Fruit fly (Drosophila melanogaster): ENCODE measurements around the gene cyst.

Gene cyst

dm6 chr2L:19463405-19463804 is 45.2 kb downstream of the cyst start (continued):
- TF ChIP-seq CG2712 (tag; optimal IDR thresholded peaks at IDR 0.05) (peak; percentile 2), dmrt99B (tag; optimal IDR thresholded peaks at IDR 0.05) (peak; percentile 7), grau (tag; optimal IDR thresholded peaks at IDR 0.05) (peak; percentile 8), CG30403 (GFP tag; optimal IDR thresholded peaks at IDR 0.05) (peak; percentile 12), CG7556 (GFP tag; optimal IDR thresholded peaks at IDR 0.05) (peak; percentile 59), gem (tag; optimal IDR thresholded peaks at IDR 0.05) (peak; percentile 56), CG9727 (GFP tag; optimal IDR thresholded peaks at IDR 0.05) (peak; percentile 31), tio (GFP tag; optimal IDR thresholded peaks at IDR 0.05) (peak; percentile 4), CG17186 (GFP tag; optimal IDR thresholded peaks at IDR 0.05) (no peak), CG3281 (GFP tag; optimal IDR thresholded peaks at IDR 0.05) (peak; percentile 37), CG18262 (tag; optimal IDR thresholded peaks at IDR 0.05) (peak; percentile 57), HmgZ (tag; optimal IDR thresholded peaks at IDR 0.05) (no peak), CG4360 (GFP tag; IDR thresholded peaks at IDR 0.05) (no peak), CG7839 (tag; optimal IDR thresholded peaks at IDR 0.05) (peak; percentile 23), cg (GFP tag; optimal IDR thresholded peaks at IDR 0.05) (no peak), dysf (GFP tag; IDR thresholded peaks at IDR 0.05) (no peak), CG18599 (GFP tag; optimal IDR thresholded peaks at IDR 0.05) (peak; percentile 19), Abd-B (GFP tag; optimal IDR thresholded peaks at IDR 0.05) (peak; percentile 9), row (GFP tag; IDR thresholded peaks at IDR 0.05) (0 out of 3 replicates have a peak, but pooled peaks have one; percentile 20), dimm (GFP tag; IDR thresholded peaks at IDR 0.05) (no peak), CoRest (tag; optimal IDR thresholded peaks at IDR 0.05) (peak; percentile 36), CG11504 (tag; optimal IDR thresholded peaks at IDR 0.05) (peak; percentile 30), bcd (GFP tag; optimal IDR thresholded peaks at IDR 0.05) (peak; percentile 4), fd102C (GFP tag; optimal IDR thresholded peaks at IDR 0.05) (no peak), C15 (GFP tag; IDR thresholded peaks at IDR 0.05) (no peak), dm (GFP tag; optimal IDR thresholded peaks at IDR 0.05) (no peak), az2 (GFP tag; optimal IDR thresholded peaks at IDR 0.05) (peak; percentile 0), CG10209 (GFP tag; optimal IDR thresholded peaks at IDR 0.05) (peak; percentile 5), CG3995 (GFP tag; optimal IDR thresholded peaks at IDR 0.05) (no peak), CG4854 (GFP tag; optimal IDR thresholded peaks at IDR 0.05) (no peak), tin (GFP tag; optimal IDR thresholded peaks at IDR 0.05) (no peak), CG31441 (GFP tag; IDR thresholded peaks at IDR 0.05) (peak; percentile 34; the same call in 1 of the 2 replicates), odd (GFP tag; optimal IDR thresholded peaks at IDR 0.05) (peak; percentile 16), Hr3 (GFP tag; optimal IDR thresholded peaks at IDR 0.05) (peak; percentile 6), CG17361 (GFP tag; IDR thresholded peaks at IDR 0.05) (peak; percentile 73), CG6689 (GFP tag; IDR thresholded peaks at IDR 0.05) (no peak), CG13775 (GFP tag; optimal IDR thresholded peaks at IDR 0.05) (peak; percentile 20)

dm6 chr2L:19462898-19463297 is 45.7 kb downstream of the cyst start:
- TF ChIP-seq CG7745 (tag; optimal IDR thresholded peaks at IDR 0.05) (no peak), crp (GFP tag; optimal IDR thresholded peaks at IDR 0.05) (no peak), CG9876 (GFP tag; optimal IDR thresholded peaks at IDR 0.05) (no peak), nerfin-1 (tag; optimal IDR thresholded peaks at IDR 0.05) (peak; percentile 28), CG3726 (GFP tag; IDR thresholded peaks at IDR 0.05) (no peak), CG4360 (GFP tag; IDR thresholded peaks at IDR 0.05) (peak; percentile 13; the same call in 1 of the 2 replicates), Deaf1 (tag; optimal IDR thresholded peaks at IDR 0.05) (peak; percentile 76), grn (GFP tag; optimal IDR thresholded peaks at IDR 0.05) (no peak), Nf-YB (GFP tag; optimal IDR thresholded peaks at IDR 0.05) (peak; percentile 84), tio (GFP tag; optimal IDR thresholded peaks at IDR 0.05) (no peak), CG7357 (GFP tag; IDR thresholded peaks at IDR 0.05) (no peak), MTF-1 (GFP tag; optimal IDR thresholded peaks at IDR 0.05; ENCODE audit: borderline replicate concordance) (no peak), vfl (GFP tag; optimal IDR thresholded peaks at IDR 0.05) (no peak), tll (GFP tag; optimal IDR thresholded peaks at IDR 0.05) (no peak), CG6791 (GFP tag; IDR thresholded peaks at IDR 0.05; ENCODE audit: partially characterized antibody) (0 out of 3 replicates have a peak, but pooled peaks have one; percentile 15), Trl (optimal IDR thresholded peaks at IDR 0.05) (peak in 1 of 2 experiments; percentile 7), Trl (GFP tag; optimal IDR thresholded peaks at IDR 0.05) (no peak)
